Worm (Caenorhabditis elegans) whole organism, late embryonic: Measurements from ENCODE around the gene nhr-176.

ENCODE experiments used
- fax-1 ChIP-seq: sonication (generic microtip); optimal IDR thresholded peaks from 2 replicates; lab custom pipeline; 2016; ENCODE audit warnings: missing genotype, missing genetic modification characterization, missing compliant biosample characterization
- unc-42 ChIP-seq: sonication (generic microtip); optimal IDR thresholded peaks from 2 replicates; lab custom pipeline; 2016; ENCODE audit warnings: missing genotype, missing genetic modification characterization, missing compliant biosample characterization
- unc-86 ChIP-seq: sonication (generic microtip); optimal IDR thresholded peaks from 2 replicates; lab custom pipeline; 2016; ENCODE audit warnings: missing genetic modification characterization, missing compliant biosample characterization

DNA sequence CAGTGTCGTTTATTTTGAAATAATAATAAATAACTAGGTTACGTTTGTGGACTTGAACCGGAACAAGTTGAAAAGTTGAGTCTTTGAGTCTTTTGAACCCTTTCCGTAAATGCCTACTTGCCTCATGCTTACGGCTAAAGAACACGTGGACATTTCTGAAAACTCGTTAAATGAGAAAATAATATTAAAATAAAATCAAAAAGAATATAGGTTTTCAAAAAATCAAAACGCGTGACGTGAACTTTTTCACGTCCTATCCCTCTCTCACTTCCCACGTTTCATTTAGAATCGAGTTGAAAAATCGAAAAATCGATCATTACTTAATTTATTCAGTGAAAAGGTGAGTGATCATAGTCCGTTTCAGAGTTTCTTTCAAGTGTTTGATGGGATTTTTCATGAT lies 21.9 kb upstream of the nhr-176 start, which contains the start of gene best-12:
- TF ChIP-seq unc-86 (tag; lab: Kevin White, UChicago): no peak
- no peak for TF ChIP-seq unc-42 (tag; lab: Kevin White, UChicago)
- TF ChIP-seq fax-1 (tag; lab: Kevin White, UChicago): no peak
